Worm (Caenorhabditis elegans): ENCODE data around the gene chk-2.

DNA sequence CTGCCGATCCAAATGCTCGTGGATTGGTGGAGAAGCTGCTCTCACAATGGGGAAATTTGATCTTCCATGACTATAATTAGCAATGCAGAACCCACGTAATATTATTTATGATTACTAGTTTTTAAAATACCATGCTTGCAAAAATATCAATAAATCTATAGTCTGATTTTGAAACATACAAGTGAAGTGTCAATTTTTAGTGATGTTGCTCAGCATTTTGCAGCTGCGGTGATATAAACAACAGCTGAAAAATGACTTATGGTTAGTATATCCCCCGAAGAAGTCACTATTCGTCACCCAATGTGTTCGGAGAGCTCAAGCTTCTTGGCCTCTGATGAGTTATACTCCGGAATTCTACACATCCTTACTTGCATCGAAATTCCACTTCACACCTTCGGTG, 42.9 kb upstream of the chk-2 start, which contains the start of gene srh-172:
- TF ChIP-seq flt-1 (GFP tag; IDR thresholded peaks at IDR 0.05) (no peak), tab-1 (GFP tag; IDR thresholded peaks at IDR 0.05) (no peak), cog-1 (tag; optimal IDR thresholded peaks at IDR 0.05) (no peak), T22C8.4 (GFP tag; IDR thresholded peaks at IDR 0.05) (no peak), ztf-29 (GFP tag; IDR thresholded peaks at IDR 0.05) (no peak), med-1 (GFP tag; optimal IDR thresholded peaks at IDR 0.05; ENCODE audit: insufficient read depth) (no peak), ref-1 (GFP tag; conservative IDR thresholded peaks at IDR 0.05) (no peak), ztf-23 (GFP tag; IDR thresholded peaks at IDR 0.05) (no peak)
